Worm (Caenorhabditis elegans): Measurements from ENCODE around the gene C13A2.9.

The C13A2.9 gene

ce11 chrV:7230847-7231246 lies 33.1 kb downstream of the C13A2.9 start, which contains the start of the genes gei-6 and krr-1 (continued):
- TF ChIP-seq tlp-1 (tag; optimal IDR thresholded peaks at IDR 0.05): no peak
- no peak for TF ChIP-seq egl-27 (tag; optimal IDR thresholded peaks at IDR 0.05)
- TF ChIP-seq ama-1 (optimal IDR thresholded peaks at IDR 0.05): no peak
- TF ChIP-seq mdl-1 (tag; optimal IDR thresholded peaks at IDR 0.05): peak in 1 of 2 experiments; percentile 18
- TF ChIP-seq ztf-4 (tag; optimal IDR thresholded peaks at IDR 0.05): no peak
- peak; percentile 60 for TF ChIP-seq nhr-71 (tag; optimal IDR thresholded peaks at IDR 0.05)
- peak; percentile 53 for TF ChIP-seq nhr-47 (tag; optimal IDR thresholded peaks at IDR 0.05)
- TF ChIP-seq nhr-20 (tag; optimal IDR thresholded peaks at IDR 0.05): peak; percentile 42
- peak in 1 of 2 experiments; percentile 5 for TF ChIP-seq ztf-11 (tag; optimal IDR thresholded peaks at IDR 0.05)
- TF ChIP-seq lin-13 (GFP tag; optimal IDR thresholded peaks at IDR 0.05): no peak
- peak; percentile 36 to 57 (median 52) for TF ChIP-seq dpl-1 (GFP tag; optimal IDR thresholded peaks at IDR 0.05)
- peak; percentile 49 for TF ChIP-seq swsn-7 (tag; optimal IDR thresholded peaks at IDR 0.05)
- no peak for TF ChIP-seq pqm-1 (tag; optimal IDR thresholded peaks at IDR 0.05)
- peak; percentile 60 for TF ChIP-seq lin-15B (tag; optimal IDR thresholded peaks at IDR 0.05)
- TF ChIP-seq isw-1 (GFP tag; IDR thresholded peaks at IDR 0.05): no peak
- TF ChIP-seq unc-86 (tag; optimal IDR thresholded peaks at IDR 0.05): peak; percentile 7
- TF ChIP-seq elt-3 (tag; optimal IDR thresholded peaks at IDR 0.05): peak in 1 of 6 experiments; percentile 57
- no peak for TF ChIP-seq ces-1 (GFP tag; optimal IDR thresholded peaks at IDR 0.05)
- TF ChIP-seq fkh-4 (tag; optimal IDR thresholded peaks at IDR 0.05; ENCODE audit: borderline replicate concordance): no peak
- peak; percentile 64 for TF ChIP-seq rnt-1 (tag; optimal IDR thresholded peaks at IDR 0.05)
- TF ChIP-seq lin-39 (tag; optimal IDR thresholded peaks at IDR 0.05): peak; percentile 18
- TF ChIP-seq xbp-1 (tag; optimal IDR thresholded peaks at IDR 0.05): peak; percentile 43
- no peak for TF ChIP-seq fkh-10 (GFP tag; optimal IDR thresholded peaks at IDR 0.05)
- TF ChIP-seq mep-1 (tag; optimal IDR thresholded peaks at IDR 0.05): peak; percentile 50
- TF ChIP-seq hlh-17 (GFP tag; optimal IDR thresholded peaks at IDR 0.05; ENCODE audit: borderline replicate concordance): no peak
- no peak for TF ChIP-seq lin-14 (GFP tag; optimal IDR thresholded peaks at IDR 0.05)
- TF ChIP-seq nhr-84 (tag; optimal IDR thresholded peaks at IDR 0.05): no peak
- TF ChIP-seq lir-3 (tag; optimal IDR thresholded peaks at IDR 0.05; ENCODE audit: poor library complexity): peak; percentile 14
- TF ChIP-seq pag-3 (tag; optimal IDR thresholded peaks at IDR 0.05; ENCODE audit: borderline replicate concordance, insufficient read depth): no peak
- no peak for TF ChIP-seq egl-13 (tag; optimal IDR thresholded peaks at IDR 0.05)
- no peak for TF ChIP-seq unc-30 (tag; optimal IDR thresholded peaks at IDR 0.05)
- TF ChIP-seq elt-2 (tag; optimal IDR thresholded peaks at IDR 0.05): no peak
- TF ChIP-seq nhr-19 (GFP tag; conservative IDR thresholded peaks at IDR 0.05): peak; percentile 48
- peak; percentile 32 to 37 for TF ChIP-seq lsy-2 (tag; optimal IDR thresholded peaks at IDR 0.05)
- TF ChIP-seq aha-1 (tag; optimal IDR thresholded peaks at IDR 0.05): no peak
- no peak for TF ChIP-seq ceh-90 (tag; optimal IDR thresholded peaks at IDR 0.05)
- TF ChIP-seq blmp-1 (tag; optimal IDR thresholded peaks at IDR 0.05): peak; percentile 8
- TF ChIP-seq nhr-11 (tag; optimal IDR thresholded peaks at IDR 0.05): no peak
- peak; percentile 36 for TF ChIP-seq dsc-1 (tag; optimal IDR thresholded peaks at IDR 0.05)
- TF ChIP-seq skn-1 (tag; optimal IDR thresholded peaks at IDR 0.05): peak; percentile 63
- TF ChIP-seq lin-35 (GFP tag; optimal IDR thresholded peaks at IDR 0.05): peak; percentile 27 to 56

- no peak for TF ChIP-seq nhr-237 (tag; optimal IDR thresholded peaks at IDR 0.05)
- no peak for TF ChIP-seq lin-15B (tag; optimal IDR thresholded peaks at IDR 0.05)
- TF ChIP-seq swsn-7 (tag; optimal IDR thresholded peaks at IDR 0.05): no peak
- TF ChIP-seq tlp-1 (tag; optimal IDR thresholded peaks at IDR 0.05): no peak
- TF ChIP-seq efl-1 (optimal IDR thresholded peaks at IDR 0.05): no peak
- peak in 1 of 2 experiments; percentile 10 for TF ChIP-seq efl-1 (GFP tag; optimal IDR thresholded peaks at IDR 0.05 in 1 of 2)
- no peak for TF ChIP-seq rnt-1 (tag; optimal IDR thresholded peaks at IDR 0.05)
- no peak for TF ChIP-seq ceh-8 (GFP tag; optimal IDR thresholded peaks at IDR 0.05)
- no peak for TF ChIP-seq lsy-2 (tag; optimal IDR thresholded peaks at IDR 0.05)
Measured at ce11 chrV:7225894-7226293, 38.0 kb downstream of the C13A2.9 start.

Measured in whole organism, L1 larva.